Fruit fly (Drosophila melanogaster): ENCODE results near the gene CG13625.

CG13625 gene

dm6 chr3R:24571386-24572124 lies 13.4 kb downstream of the CG13625 start (continued):
- TF ChIP-seq CG7987 (GFP tag; optimal IDR thresholded peaks at IDR 0.05), result no peak
- TF ChIP-seq Abd-B (GFP tag; optimal IDR thresholded peaks at IDR 0.05), result no peak
- peak; percentile 78 for TF ChIP-seq sd (tag; optimal IDR thresholded peaks at IDR 0.05)
- no peak for TF ChIP-seq CG17802 (tag; optimal IDR thresholded peaks at IDR 0.05)
- no peak for TF ChIP-seq Bteb2 (GFP tag; optimal IDR thresholded peaks at IDR 0.05)
- TF ChIP-seq bab2 (GFP tag; optimal IDR thresholded peaks at IDR 0.05), result no peak
- no peak for TF ChIP-seq CG15479 (GFP tag; optimal IDR thresholded peaks at IDR 0.05)
- TF ChIP-seq Jarid2 (GFP tag; optimal IDR thresholded peaks at IDR 0.05), result peak; percentile 68
- TF ChIP-seq HmgD (GFP tag; optimal IDR thresholded peaks at IDR 0.05), result no peak
- TF ChIP-seq crp (GFP tag; optimal IDR thresholded peaks at IDR 0.05), result peak in 1 of 2 experiments; percentile 27
- peak; percentile 64 for TF ChIP-seq CG10543 (GFP tag; optimal IDR thresholded peaks at IDR 0.05)
- no peak for TF ChIP-seq Side (GFP tag; optimal IDR thresholded peaks at IDR 0.05)
- peak; percentile 15 for TF ChIP-seq wek (GFP tag; optimal IDR thresholded peaks at IDR 0.05)
- peak; percentile 13; the same call in 1 of the 2 replicates for TF ChIP-seq tna (GFP tag; IDR thresholded peaks at IDR 0.05; ENCODE audit: partially characterized antibody)
- TF ChIP-seq corto (GFP tag; optimal IDR thresholded peaks at IDR 0.05), result no peak
- no peak for TF ChIP-seq esg (GFP tag; conservative IDR thresholded peaks at IDR 0.05)
- TF ChIP-seq rib (GFP tag; IDR thresholded peaks at IDR 0.05), result peak; percentile 55; the same call in 1 of the 2 replicates
- peak; percentile 46 for TF ChIP-seq twi (tag; optimal IDR thresholded peaks at IDR 0.05)
- TF ChIP-seq Ets65A (GFP tag), result no peak
- TF ChIP-seq chm (GFP tag; IDR thresholded peaks at IDR 0.05), result peak; percentile 27; the same call in 1 of the 2 replicates
- no peak for TF ChIP-seq unpg (GFP tag; optimal IDR thresholded peaks at IDR 0.05)
- no peak for TF ChIP-seq Pdp1 (GFP tag; optimal IDR thresholded peaks at IDR 0.05)
- TF ChIP-seq ERR (GFP tag; optimal IDR thresholded peaks at IDR 0.05), result peak; percentile 20
- TF ChIP-seq Awh (GFP tag; IDR thresholded peaks at IDR 0.05), result no peak
- TF ChIP-seq Trl (optimal IDR thresholded peaks at IDR 0.05), result peak; percentile 82 to 95
- TF ChIP-seq Trl (GFP tag; optimal IDR thresholded peaks at IDR 0.05), result no peak
- peak; percentile 9 for TF ChIP-seq CG15514 (GFP tag; optimal IDR thresholded peaks at IDR 0.05)
- no peak for TF ChIP-seq sisA (GFP tag; IDR thresholded peaks at IDR 0.05)
- 0 out of 4 replicates have a peak, but pooled peaks have one; percentile 32 for TF ChIP-seq chinmo (GFP tag; IDR thresholded peaks at IDR 0.05; ENCODE audit: partially characterized antibody)
- no peak for TF ChIP-seq CG31365 (tag; optimal IDR thresholded peaks at IDR 0.05)
- TF ChIP-seq sug (tag; optimal IDR thresholded peaks at IDR 0.05), result peak; percentile 67
- TF ChIP-seq sens-2 (GFP tag; IDR thresholded peaks at IDR 0.05), result no peak
- no peak for TF ChIP-seq dmrt11E (tag; optimal IDR thresholded peaks at IDR 0.05)
- no peak; the same call in 1 of the 2 replicates for TF ChIP-seq NFAT (GFP tag; IDR thresholded peaks at IDR 0.05)
- no peak for TF ChIP-seq CG7839 (tag; optimal IDR thresholded peaks at IDR 0.05)
- peak; percentile 21 for TF ChIP-seq lbe (GFP tag; optimal IDR thresholded peaks at IDR 0.05)
- no peak for TF ChIP-seq ATbp (GFP tag; optimal IDR thresholded peaks at IDR 0.05)
- no peak for TF ChIP-seq NfI (GFP tag; optimal IDR thresholded peaks at IDR 0.05)
- TF ChIP-seq CG16813 (GFP tag; IDR thresholded peaks at IDR 0.05; ENCODE audit: partially characterized antibody), result no peak
- TF ChIP-seq prd (optimal IDR thresholded peaks at IDR 0.05), result no peak
- TF ChIP-seq prd (GFP tag; IDR thresholded peaks at IDR 0.05), result no peak
- peak; percentile 78 for TF ChIP-seq CG7745 (tag; optimal IDR thresholded peaks at IDR 0.05)
- TF ChIP-seq ara (GFP tag; IDR thresholded peaks at IDR 0.05), result no peak
- no peak for TF ChIP-seq CG10565 (GFP tag; optimal IDR thresholded peaks at IDR 0.05)
- no peak for TF ChIP-seq CG3726 (GFP tag; IDR thresholded peaks at IDR 0.05)
- peak; percentile 37 for TF ChIP-seq Hmr (GFP tag; optimal IDR thresholded peaks at IDR 0.05)
- peak; percentile 59; the same call in 1 of the 2 replicates for TF ChIP-seq onecut (GFP tag; IDR thresholded peaks at IDR 0.05)
- peak; percentile 14 for TF ChIP-seq Deaf1 (tag; optimal IDR thresholded peaks at IDR 0.05)
- TF ChIP-seq CG4282 (GFP tag; optimal IDR thresholded peaks at IDR 0.05), result no peak

Data from whole organism, embryonic.